Worm (Caenorhabditis elegans): ENCODE results near the gene mbf-1.
A peak's percentile ranks its signal among the peaks of the same experiment; 100 is the strongest.

Gene mbf-1

DNA sequence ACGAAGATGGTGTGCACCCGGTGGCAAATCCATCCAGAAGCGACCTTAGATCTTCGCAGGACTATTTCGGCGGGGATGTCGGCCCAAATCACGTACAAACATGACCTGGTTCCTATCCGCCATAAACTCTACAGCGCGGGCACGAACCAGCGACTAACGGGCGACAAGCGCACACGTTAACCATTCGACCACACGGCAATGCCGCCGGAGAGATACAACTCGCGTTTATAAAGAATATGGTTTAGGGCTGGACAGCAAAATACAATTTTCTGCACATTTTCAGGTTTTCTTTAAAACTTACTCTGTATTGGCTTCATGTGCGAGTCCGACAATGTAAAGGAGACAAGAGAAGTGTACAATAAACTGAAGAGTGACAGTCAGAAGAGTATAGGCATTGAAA is 6.1 kb downstream of the mbf-1 start (continued):
- peak in 1 of 2 experiments; percentile 50 for TF ChIP-seq ztf-11 (tag; optimal IDR thresholded peaks at IDR 0.05)
- no peak for TF ChIP-seq sox-4 (tag; optimal IDR thresholded peaks at IDR 0.05)
- TF ChIP-seq hlh-4 (tag; optimal IDR thresholded peaks at IDR 0.05): no peak
- no peak for TF ChIP-seq pag-3 (tag; optimal IDR thresholded peaks at IDR 0.05; ENCODE audit: borderline replicate concordance, insufficient read depth)
- TF ChIP-seq tbx-2 (tag; optimal IDR thresholded peaks at IDR 0.05): peak; percentile 46
- TF ChIP-seq lin-13 (GFP tag; optimal IDR thresholded peaks at IDR 0.05): peak; percentile 45
- peak in 1 of 2 experiments; percentile 52 for TF ChIP-seq mdl-1 (tag; optimal IDR thresholded peaks at IDR 0.05)
- no peak for TF ChIP-seq nhr-28 (tag; optimal IDR thresholded peaks at IDR 0.05)
- TF ChIP-seq C04F5.9 (tag; optimal IDR thresholded peaks at IDR 0.05): peak; percentile 38
- peak; percentile 41 to 78 for TF ChIP-seq lin-35 (GFP tag; optimal IDR thresholded peaks at IDR 0.05)
- TF ChIP-seq efl-1 (optimal IDR thresholded peaks at IDR 0.05): peak; percentile 52 to 64
- peak; percentile 32 to 95 for TF ChIP-seq efl-1 (GFP tag; optimal IDR thresholded peaks at IDR 0.05 in 1 of 2)
- peak; percentile 41 for TF ChIP-seq skn-1 (tag; optimal IDR thresholded peaks at IDR 0.05)
- TF ChIP-seq fkh-10 (GFP tag; optimal IDR thresholded peaks at IDR 0.05): no peak
- peak; percentile 45 for TF ChIP-seq fkh-8 (tag; optimal IDR thresholded peaks at IDR 0.05)
- TF ChIP-seq jun-1 (tag; optimal IDR thresholded peaks at IDR 0.05): peak; percentile 34
- peak in 2 of 3 experiments; percentile 39 to 49 for TF ChIP-seq dpl-1 (GFP tag; optimal IDR thresholded peaks at IDR 0.05)
- 0 out of 2 replicates have a peak, but pooled peaks have one; percentile 2 for TF ChIP-seq isw-1 (GFP tag; IDR thresholded peaks at IDR 0.05)
- TF ChIP-seq lir-3 (tag; optimal IDR thresholded peaks at IDR 0.05; ENCODE audit: poor library complexity): peak; percentile 74
- no peak; the same call in 1 of the 2 replicates for TF ChIP-seq unc-98 (GFP tag; IDR thresholded peaks at IDR 0.05)

DNA sequence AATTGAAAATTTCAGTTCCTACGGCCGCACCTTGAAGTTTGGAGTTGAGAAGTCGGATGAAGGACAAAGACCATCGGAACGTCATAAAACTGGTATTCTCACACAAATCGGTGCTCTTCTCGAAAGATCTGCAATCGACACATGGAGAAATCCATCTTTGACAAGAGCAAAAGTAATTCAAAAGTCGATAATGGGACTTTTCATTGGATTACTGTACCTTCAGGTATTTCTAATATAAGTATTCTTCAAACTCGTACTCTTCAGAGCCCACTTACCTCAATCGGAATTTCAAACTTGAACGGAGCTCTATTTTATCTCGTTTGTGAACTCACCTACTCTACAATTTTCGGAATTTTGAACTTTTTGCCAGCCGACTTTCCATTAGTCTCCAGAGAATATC is 8.1 kb downstream of the mbf-1 start:
- no peak for TF ChIP-seq F16B12.6 (tag; optimal IDR thresholded peaks at IDR 0.05)
- no peak for TF ChIP-seq xbp-1 (tag; optimal IDR thresholded peaks at IDR 0.05)
- TF ChIP-seq lin-15B (tag; optimal IDR thresholded peaks at IDR 0.05): no peak
- no peak for TF ChIP-seq C04F5.9 (tag; optimal IDR thresholded peaks at IDR 0.05)
- TF ChIP-seq efl-1 (optimal IDR thresholded peaks at IDR 0.05): no peak
- TF ChIP-seq efl-1 (GFP tag; optimal IDR thresholded peaks at IDR 0.05 in 1 of 2): peak in 1 of 2 experiments; percentile 51

DNA sequence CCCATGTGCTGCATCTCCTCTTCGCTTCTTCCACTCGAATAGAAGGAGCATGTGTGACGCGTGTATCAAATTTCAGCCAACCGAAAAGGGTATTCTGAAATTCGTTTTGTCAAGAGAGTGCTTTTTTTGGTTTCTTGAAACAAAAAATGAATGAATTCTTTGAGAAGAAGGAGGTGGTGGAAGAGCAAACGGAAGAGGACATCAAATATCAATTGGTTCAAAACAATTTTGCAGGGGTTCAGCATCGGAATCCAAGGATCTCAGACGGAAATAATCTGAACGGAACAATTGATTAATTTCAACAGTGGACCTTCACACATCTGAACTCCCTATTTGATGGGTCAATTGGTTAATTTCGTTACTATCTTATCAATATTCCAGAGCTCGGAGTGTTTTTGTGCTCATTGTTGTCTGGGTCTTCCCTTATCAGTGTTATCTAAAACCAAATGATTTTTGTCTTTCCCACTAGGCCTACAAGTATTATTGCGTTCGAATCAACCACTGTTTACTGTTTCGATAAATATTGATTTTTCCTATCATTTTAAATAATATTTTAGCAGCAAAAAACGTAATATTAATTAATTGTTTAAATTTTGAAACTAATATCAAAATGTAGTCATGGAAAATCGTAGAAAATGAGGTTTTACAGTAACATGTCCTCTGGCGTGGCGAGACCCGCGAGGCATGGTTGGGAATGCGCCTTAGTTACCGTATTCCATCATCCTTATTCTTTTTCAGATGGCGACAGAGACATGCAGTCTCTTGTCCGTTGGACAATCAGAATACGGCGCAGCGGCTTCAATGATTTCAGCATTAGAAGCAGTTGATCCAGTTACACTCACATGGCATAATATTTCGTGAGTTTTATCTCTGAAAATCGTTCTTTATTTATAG is 10.2 kb downstream of the mbf-1 start, which contains the start of the genes C10C6.13 and wht-2:
Gene C10C6.13, minus strand, starts transcription at position 51 of the 894 bp plus-strand sequence.
Gene wht-2, plus strand, starts transcription at position 739 of the 894 bp plus-strand sequence.
- TF ChIP-seq elt-2 (tag; optimal IDR thresholded peaks at IDR 0.05) (peak; percentile 53), ceh-63 (GFP tag; optimal IDR thresholded peaks at IDR 0.05) (no peak)

DNA sequence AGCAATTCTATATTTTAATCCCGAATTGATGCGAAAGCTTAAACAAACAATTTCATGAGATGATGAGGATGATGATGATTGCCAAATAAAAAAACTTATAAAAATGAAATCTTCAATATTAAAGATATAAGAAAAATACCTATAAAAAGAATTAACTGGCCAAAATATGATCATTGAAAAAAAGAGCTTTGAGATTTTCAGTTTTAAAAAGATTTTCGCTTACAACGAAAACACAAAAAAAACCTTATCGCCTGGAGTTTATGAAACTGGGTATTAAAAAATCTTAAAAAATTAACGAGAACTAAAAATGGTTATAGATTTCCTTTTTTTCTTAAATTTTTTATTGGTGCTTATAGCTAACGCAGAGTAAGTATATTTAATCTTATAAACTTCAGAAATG is 12.8 kb downstream of the mbf-1 start, which contains the start of gene C10C6.7:
Gene C10C6.7, minus strand, starts transcription at position 101 of the 400 bp plus-strand sequence.
- TF ChIP-seq rnt-1 (tag; optimal IDR thresholded peaks at IDR 0.05) (no peak), efl-3 (GFP tag; optimal IDR thresholded peaks at IDR 0.05) (no peak), ama-1 (optimal IDR thresholded peaks at IDR 0.05) (no peak), ceh-82 (tag; optimal IDR thresholded peaks at IDR 0.05) (no peak), nhr-11 (tag; optimal IDR thresholded peaks at IDR 0.05) (no peak)

DNA sequence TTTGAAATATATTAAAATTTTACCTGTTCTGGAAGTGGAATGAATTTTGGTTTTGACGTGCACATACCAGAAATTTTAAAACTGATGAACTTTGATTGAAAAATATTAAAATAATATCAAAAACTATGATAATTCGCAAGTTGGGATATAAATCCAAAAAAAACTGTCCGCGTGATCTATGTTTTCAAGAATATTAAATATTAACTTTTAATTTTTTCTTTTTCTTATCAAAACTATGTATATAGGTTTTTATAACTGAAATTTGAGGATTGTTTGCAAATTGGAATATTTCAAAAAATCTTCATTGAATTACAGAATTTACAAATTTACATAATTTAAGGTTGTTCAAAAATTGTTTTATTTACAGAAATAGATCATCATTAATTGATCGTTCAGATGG is 15.0 kb downstream of the mbf-1 start, which contains the start of gene C10C6.3:
Gene C10C6.3, minus strand, starts transcription at position 101 of the 400 bp plus-strand sequence.
- no peak for TF ChIP-seq mab-9 (GFP tag; IDR thresholded peaks at IDR 0.05)
- no peak for TF ChIP-seq tbx-2 (tag; optimal IDR thresholded peaks at IDR 0.05)

Measured in whole organism, L1 larva.